Worm (Caenorhabditis elegans): ENCODE data around the gene ref-2.

ce11 chrX:7739353-7739752 lies 4.7 kb upstream of the ref-2 start, which contains the start of gene K09F5.1:
- no peak for TF ChIP-seq B0035.1 (tag; optimal IDR thresholded peaks at IDR 0.05)
- no peak for TF ChIP-seq ccch-3 (GFP tag; optimal IDR thresholded peaks at IDR 0.05)
- TF ChIP-seq attf-3 (GFP tag; conservative IDR thresholded peaks at IDR 0.05), result no peak
